Fruit fly (Drosophila melanogaster) S2 (cell line): ENCODE measurements around the gene Cpr23B.

ENCODE experiments used
- CG8478 ChIP-seq: fragments of >200 bp; optimal IDR thresholded peaks from 2 replicates; lab custom pipeline; 2018
- CTCF ChIP-seq, 2 experiments: fragments of >200 bp; optimal IDR thresholded peaks; 2 replicates each; lab custom pipeline; 2018

- TF ChIP-seq CTCF (optimal IDR thresholded peaks at IDR 0.05; lab: Kevin White, UChicago): peak; percentile 92 to 95
- TF ChIP-seq CG8478 (lab: Kevin White, UChicago): no peak
Observed at dm6 chr2L:2855773-2856615, 17.8 kb downstream of the Cpr23B start, which contains the start of the genes CG3104 and RpS21.
